Fruit fly (Drosophila melanogaster) whole organism, pupa: ENCODE results near the gene Mlc1.

ENCODE experiments used
- CG10348 ChIP-seq: fragments of 200-800 bp; sonication (Bioruptor generic); IDR thresholded peaks from 2 replicates; pipeline ENCODE4 v1.3.6; 2022; ENCODE audit warnings: missing biosample characterization, missing genetic modification characterization
- CG12605 ChIP-seq: fragments of 200-800 bp; sonication (Bioruptor generic); IDR thresholded peaks from 2 replicates; pipeline ENCODE4 v1.3.6; 2022; ENCODE audit warnings: missing biosample characterization, missing genetic modification characterization
- CG13204 ChIP-seq: fragments of 200-800 bp; sonication (Bioruptor generic); optimal IDR thresholded peaks from 2 replicates; lab custom pipeline; 2018; ENCODE audit warnings: missing biosample characterization, mild to moderate bottlenecking, missing genetic modification characterization, moderate library complexity
- CG14655 ChIP-seq: fragments of 200-800 bp; sonication (Bioruptor generic); optimal IDR thresholded peaks from 3 replicates; lab custom pipeline; 2017; ENCODE audit warnings: mild to moderate bottlenecking, missing biosample characterization, missing genetic modification reagents, missing genetic modification characterization
- CG15710 ChIP-seq: fragments of 200-800 bp; sonication (Bioruptor generic); optimal IDR thresholded peaks from 2 replicates; lab custom pipeline; 2018; ENCODE audit warnings: missing biosample characterization, mild to moderate bottlenecking, missing genetic modification characterization, moderate library complexity
- CG17806 ChIP-seq: fragments of 200-800 bp; sonication (Bioruptor generic); optimal IDR thresholded peaks from 2 replicates; lab custom pipeline; 2018; ENCODE audit warnings: missing biosample characterization, mild to moderate bottlenecking, missing genetic modification characterization, moderate library complexity
- CG32121 ChIP-seq: fragments of 200-800 bp; sonication (Bioruptor generic); IDR thresholded peaks from 2 replicates; pipeline ENCODE4 v1.3.6; 2022; ENCODE audit warnings: missing biosample characterization, missing genetic modification characterization
- CG34367 ChIP-seq: fragments of 200-800 bp; sonication (Bioruptor generic); optimal IDR thresholded peaks from 2 replicates; lab custom pipeline; 2018; ENCODE audit warnings: missing biosample characterization, mild to moderate bottlenecking, missing genetic modification characterization
- CG4496 ChIP-seq: fragments of 200-800 bp; sonication (Bioruptor generic); IDR thresholded peaks from 3 replicates; pipeline ENCODE4 v1.3.6; 2022; ENCODE audit warnings: missing biosample characterization, missing genetic modification characterization
- CG8159 ChIP-seq: fragments of 200-800 bp; sonication (Bioruptor generic); optimal IDR thresholded peaks from 3 replicates; lab custom pipeline; 2018; ENCODE audit warnings: missing biosample characterization, mild to moderate bottlenecking, missing genetic modification characterization, moderate library complexity
- CG8301 ChIP-seq: fragments of 200-800 bp; sonication (Bioruptor generic); optimal IDR thresholded peaks from 2 replicates; lab custom pipeline; 2018; ENCODE audit warnings: missing biosample characterization, mild to moderate bottlenecking, missing genetic modification characterization
- CG9948 ChIP-seq: fragments of 200-800 bp; sonication (Bioruptor generic); optimal IDR thresholded peaks from 2 replicates; lab custom pipeline; 2018; ENCODE audit warnings: missing biosample characterization, mild to moderate bottlenecking, missing genetic modification characterization, moderate library complexity
- D1 ChIP-seq: fragments of 200-800 bp; sonication (Bioruptor generic); optimal IDR thresholded peaks from 2 replicates; lab custom pipeline; 2018; ENCODE audit warnings: missing biosample characterization, mild to moderate bottlenecking, missing genetic modification characterization, moderate library complexity
- EcR ChIP-seq: fragments of 200-800 bp; sonication (Bioruptor generic); optimal IDR thresholded peaks from 3 replicates; lab custom pipeline; 2019; ENCODE audit warnings: missing biosample characterization, missing genetic modification characterization, mild to moderate bottlenecking, moderate library complexity, missing genetic modification reagents
- Ets98B ChIP-seq: fragments of 200-800 bp; sonication (Bioruptor generic); IDR thresholded peaks from 2 replicates; pipeline ENCODE4 v1.3.6; 2022; ENCODE audit warnings: missing biosample characterization, missing genetic modification characterization
- Pif1A ChIP-seq: fragments of 200-800 bp; sonication (Bioruptor generic); optimal IDR thresholded peaks from 3 replicates; lab custom pipeline; 2016; ENCODE audit warnings: missing biosample characterization, missing genetic modification characterization
- Pif1B ChIP-seq: fragments of 200-800 bp; sonication (Bioruptor generic); optimal IDR thresholded peaks from 3 replicates; lab custom pipeline; 2016; ENCODE audit warnings: missing biosample characterization, missing genetic modification characterization
- Snoo ChIP-seq: fragments of 200-800 bp; sonication (Bioruptor generic); optimal IDR thresholded peaks from 3 replicates; lab custom pipeline; 2017; ENCODE audit warnings: missing biosample characterization, mild to moderate bottlenecking, missing genetic modification characterization, inconsistent platforms
- fd96Ca ChIP-seq: fragments of 200-800 bp; sonication (Bioruptor generic); IDR thresholded peaks from 3 replicates; pipeline ENCODE4 v1.3.6; 2022; ENCODE audit warnings: missing biosample characterization, missing genetic modification characterization
- gl ChIP-seq: fragments of 200-800 bp; sonication (Bioruptor generic); optimal IDR thresholded peaks from 2 replicates; lab custom pipeline; 2018; ENCODE audit warnings: missing biosample characterization, mild to moderate bottlenecking, missing genetic modification characterization
- rn ChIP-seq: fragments of 200-800 bp; sonication (Bioruptor generic); IDR thresholded peaks from 2 replicates; pipeline ENCODE4 v1.3.6; 2022; ENCODE audit warnings: missing biosample characterization, missing genetic modification characterization

The Mlc1 gene

dm6 chr3R:27651710-27652109 lies 8.3 kb downstream of the Mlc1 start:
- TF ChIP-seq gl (tag; lab: Kevin White, UChicago) (no peak), CG8159 (tag; lab: Kevin White, UChicago) (no peak), CG13204 (GFP tag; lab: Kevin White, UChicago) (no peak), CG4496 (GFP tag; lab: Robert Waterston, UW) (no peak), CG12605 (no peak), CG14655 (GFP tag; lab: Kevin White, UChicago) (no peak), CG15710 (tag; lab: Kevin White, UChicago) (no peak), rn (GFP tag; lab: Robert Waterston, UW) (no peak), Pif1A (GFP tag; lab: Kevin White, UChicago) (no peak), D1 (tag; lab: Kevin White, UChicago) (no peak), Snoo (no peak)

- TF ChIP-seq D1 (tag; lab: Kevin White, UChicago) (no peak), CG10348 (no peak), CG8159 (tag; lab: Kevin White, UChicago) (no peak), CG13204 (GFP tag; lab: Kevin White, UChicago) (no peak), Pif1A (GFP tag; lab: Kevin White, UChicago) (no peak), EcR (GFP tag; lab: Kevin White, UChicago) (no peak), CG9948 (no peak), fd96Ca (GFP tag; lab: Robert Waterston, UW) (no peak), CG8301 (no peak), CG15710 (tag; lab: Kevin White, UChicago) (no peak)
These were observed 12.2 kb downstream of the Mlc1 start for dm6 chr3R:27647817-27648216.

- TF ChIP-seq CG32121 (GFP tag; lab: Robert Waterston, UW) (no peak), fd96Ca (GFP tag; lab: Robert Waterston, UW) (no peak), CG9948 (no peak), Snoo (no peak), CG8159 (tag; lab: Kevin White, UChicago) (no peak), CG4496 (GFP tag; lab: Robert Waterston, UW) (no peak), CG8301 (no peak), Pif1B (no peak), CG12605 (no peak), CG14655 (GFP tag; lab: Kevin White, UChicago) (no peak), CG13204 (GFP tag; lab: Kevin White, UChicago) (no peak), CG15710 (tag; lab: Kevin White, UChicago) (no peak), Pif1A (GFP tag; lab: Kevin White, UChicago) (no peak), rn (GFP tag; lab: Robert Waterston, UW) (no peak), gl (tag; lab: Kevin White, UChicago) (no peak), EcR (GFP tag; lab: Kevin White, UChicago) (no peak)
These were observed 16.9 kb downstream of the Mlc1 start for dm6 chr3R:27643080-27643479.

dm6 chr3R:27637264-27637860 lies 22.6 kb downstream of the Mlc1 start:
- TF ChIP-seq CG8159 (tag; lab: Kevin White, UChicago) = peak; percentile 22
- peak; percentile 0 for TF ChIP-seq CG15710 (tag; lab: Kevin White, UChicago)
- no peak for TF ChIP-seq rn (GFP tag; lab: Robert Waterston, UW)
- TF ChIP-seq, all 21 proteins: peak for 2

dm6 chr3R:27636720-27637119 lies 23.3 kb downstream of the Mlc1 start:
- no peak for TF ChIP-seq fd96Ca (GFP tag; lab: Robert Waterston, UW)
- no peak for TF ChIP-seq Pif1A (GFP tag; lab: Kevin White, UChicago)
- TF ChIP-seq CG13204 (GFP tag; lab: Kevin White, UChicago) = no peak
- no peak for TF ChIP-seq gl (tag; lab: Kevin White, UChicago)
- TF ChIP-seq Snoo = no peak
- TF ChIP-seq Ets98B (GFP tag; lab: Robert Waterston, UW) = no peak
- no peak for TF ChIP-seq rn (GFP tag; lab: Robert Waterston, UW)

dm6 chr3R:27636010-27636584 lies 23.9 kb downstream of the Mlc1 start, which contains the start of the genes CG5611 and Mtl:
Gene CG5611, minus strand, starts transcription at chr3R:27636060.
Gene Mtl, plus strand, starts transcription at chr3R:27636412.
- TF ChIP-seq CG9948 = peak; percentile 100
- peak; percentile 100 for TF ChIP-seq CG17806 (tag; lab: Kevin White, UChicago)
- peak; percentile 100 for TF ChIP-seq CG32121 (GFP tag; lab: Robert Waterston, UW)
- peak; percentile 100 for TF ChIP-seq CG14655 (GFP tag; lab: Kevin White, UChicago)
- TF ChIP-seq EcR (GFP tag; lab: Kevin White, UChicago) = no peak
- peak; percentile 99 for TF ChIP-seq fd96Ca (GFP tag; lab: Robert Waterston, UW)
- peak; percentile 99 for TF ChIP-seq CG10348
- peak; percentile 99 for TF ChIP-seq CG34367 (tag; lab: Kevin White, UChicago)
- TF ChIP-seq rn (GFP tag; lab: Robert Waterston, UW) = peak; percentile 100
- TF ChIP-seq Pif1B = peak; percentile 99
- TF ChIP-seq CG8301 = peak; percentile 100
- peak; percentile 99 for TF ChIP-seq Pif1A (GFP tag; lab: Kevin White, UChicago)
- TF ChIP-seq CG15710 (tag; lab: Kevin White, UChicago) = peak; percentile 100
- peak; percentile 100 for TF ChIP-seq CG4496 (GFP tag; lab: Robert Waterston, UW)
- peak; percentile 99 for TF ChIP-seq D1 (tag; lab: Kevin White, UChicago)
- TF ChIP-seq CG12605 = peak; percentile 100
- TF ChIP-seq CG13204 (GFP tag; lab: Kevin White, UChicago) = peak; percentile 97
- TF ChIP-seq Snoo = peak; percentile 99
- TF ChIP-seq gl (tag; lab: Kevin White, UChicago) = peak; percentile 98
- TF ChIP-seq Ets98B (GFP tag; lab: Robert Waterston, UW) = peak; percentile 100
- TF ChIP-seq CG8159 (tag; lab: Kevin White, UChicago) = peak; percentile 100
